Fruit fly (Drosophila melanogaster): Measurements from ENCODE around the gene SMC6.

DNA sequence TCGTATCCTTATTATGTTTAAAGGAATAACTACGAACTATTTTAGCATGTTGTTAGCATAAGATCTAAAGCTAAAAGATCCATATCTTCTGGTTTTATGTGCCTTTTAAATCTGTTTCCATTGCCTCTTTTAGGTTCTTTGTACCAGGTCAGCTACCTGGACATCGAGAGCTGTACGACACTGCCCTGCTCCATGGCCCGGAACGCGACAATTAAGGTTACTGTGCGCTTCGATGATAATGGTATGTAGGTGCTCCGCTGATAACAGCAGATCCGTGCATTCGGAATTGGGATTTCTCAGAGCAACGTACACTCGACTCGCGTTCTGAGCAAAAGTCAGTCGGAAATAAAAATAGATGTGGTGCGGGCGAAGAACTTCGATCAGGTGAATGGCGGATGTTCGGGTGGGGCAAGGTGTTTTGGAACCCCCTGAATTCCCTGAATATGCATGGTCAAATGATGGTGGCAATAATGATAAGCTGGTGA, 53.5 kb downstream of the SMC6 start:
- TF ChIP-seq ttk (optimal IDR thresholded peaks at IDR 0.05) (no peak), h (optimal IDR thresholded peaks at IDR 0.05) (no peak), Myc (optimal IDR thresholded peaks at IDR 0.05) (no peak), insv (optimal IDR thresholded peaks at IDR 0.05) (no peak), Sin3A (optimal IDR thresholded peaks at IDR 0.05) (no peak), psq (optimal IDR thresholded peaks at IDR 0.05) (no peak)
